Worm (Caenorhabditis elegans): ENCODE data around the gene amt-2.

- TF ChIP-seq pes-1 (GFP tag; IDR thresholded peaks at IDR 0.05) = no peak
- no peak for TF ChIP-seq ama-1 (optimal IDR thresholded peaks at IDR 0.05)
- no peak for TF ChIP-seq aly-1 (tag; optimal IDR thresholded peaks at IDR 0.05)
- no peak for TF ChIP-seq tra-4 (tag; optimal IDR thresholded peaks at IDR 0.05)
- no peak for TF ChIP-seq hnd-1 (tag; optimal IDR thresholded peaks at IDR 0.05)
- no peak for TF ChIP-seq hmbx-1 (tag; optimal IDR thresholded peaks at IDR 0.05)
Measured at ce11 chrIV:13016820-13017219, 25.4 kb upstream of the amt-2 start.

All from whole organism, early embryonic.